Worm (Caenorhabditis elegans): ENCODE measurements around the gene F14H8.5.

Gene F14H8.5

DNA sequence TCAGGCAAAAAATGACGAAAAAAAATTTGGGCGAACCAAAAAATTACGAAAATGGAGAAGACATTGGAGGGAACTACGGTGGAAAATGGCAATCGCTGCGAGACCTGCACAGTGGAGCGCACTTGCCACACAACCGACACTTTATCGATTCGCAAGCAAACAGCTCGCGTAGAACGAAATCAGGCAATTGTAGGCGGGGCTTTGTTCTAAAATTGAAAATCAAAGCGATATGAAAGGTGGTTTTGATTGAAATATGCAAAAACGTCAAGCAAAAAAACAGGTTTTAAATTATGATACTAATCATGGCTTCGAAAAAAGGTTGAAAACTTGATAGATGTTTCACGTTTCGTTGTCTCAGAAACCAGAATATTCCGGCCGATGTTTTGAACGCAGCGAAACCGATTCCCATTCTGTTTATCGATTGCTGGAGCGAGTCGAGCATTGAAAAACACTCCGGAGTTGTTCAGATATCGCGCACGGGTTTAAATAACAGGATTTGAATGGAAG, 18.6 kb upstream of the F14H8.5 start, which contains the start of the genes fib-1 and mut-15 (continued):
- peak; percentile 86 for TF ChIP-seq lin-13 (GFP tag; optimal IDR thresholded peaks at IDR 0.05)
- peak; percentile 86 for TF ChIP-seq ceh-20 (GFP tag; IDR thresholded peaks at IDR 0.05)
- no peak for TF ChIP-seq zip-11 (GFP tag; IDR thresholded peaks at IDR 0.05)
- peak in 1 of 2 experiments; percentile 28 for TF ChIP-seq mdl-1 (tag; optimal IDR thresholded peaks at IDR 0.05)
- TF ChIP-seq ces-1 (GFP tag; optimal IDR thresholded peaks at IDR 0.05), result no peak
- TF ChIP-seq nhr-77 (tag; optimal IDR thresholded peaks at IDR 0.05), result peak; percentile 94
- TF ChIP-seq unc-39 (tag; optimal IDR thresholded peaks at IDR 0.05), result no peak

DNA sequence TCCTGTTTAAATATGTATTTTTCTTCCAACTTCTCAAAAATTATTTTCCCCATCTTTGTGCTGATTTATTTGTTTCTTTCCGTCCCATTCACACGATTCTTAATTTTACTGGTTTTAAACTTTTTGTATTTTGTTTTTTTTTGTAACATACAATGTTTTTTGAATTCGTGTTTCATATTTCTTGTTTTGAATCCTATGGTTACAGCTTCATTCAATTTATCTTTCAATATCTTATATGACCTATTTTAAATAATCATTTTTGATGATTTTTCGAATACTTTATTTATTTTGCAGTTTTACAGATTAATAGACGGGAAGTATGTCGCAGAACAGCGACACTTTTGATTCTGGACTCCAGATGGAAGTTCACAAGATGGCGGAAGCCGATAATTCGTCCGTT, 16.0 kb upstream of the F14H8.5 start, which contains the start of gene hrde-2:
TSS of gene hrde-2 (plus strand) at position 301 of the 400 bp plus-strand sequence.
- TF ChIP-seq nhr-77 (tag; optimal IDR thresholded peaks at IDR 0.05) (no peak), egl-43 (GFP tag; IDR thresholded peaks at IDR 0.05) (no peak), ztf-7 (tag; optimal IDR thresholded peaks at IDR 0.05) (no peak), R02D3.7 (tag; optimal IDR thresholded peaks at IDR 0.05) (no peak)

DNA sequence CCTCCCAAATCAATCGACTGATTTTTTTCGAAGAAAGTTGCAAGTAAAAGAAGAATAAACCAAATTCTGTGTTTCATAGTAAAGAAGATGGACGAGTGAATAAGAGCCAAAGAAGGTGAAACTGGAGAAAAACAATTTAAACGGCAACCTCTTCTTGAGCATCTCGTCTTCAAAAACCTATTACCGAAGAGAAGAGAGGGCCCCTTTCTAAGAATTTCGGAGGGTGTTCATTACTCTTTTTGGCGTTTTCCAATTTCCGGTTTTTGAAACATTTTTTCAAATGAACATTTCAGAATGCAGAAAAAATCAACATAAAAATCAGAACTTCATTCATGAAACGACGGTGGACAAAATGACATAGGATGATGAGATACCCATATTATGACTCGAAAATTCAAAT, 9.3 kb upstream of the F14H8.5 start, which contains the start of gene nmr-2:
TSS of gene nmr-2 (minus strand) at position 101 of the 400 bp plus-strand sequence.
- TF ChIP-seq nhr-25 (tag; optimal IDR thresholded peaks at IDR 0.05; ENCODE audit: borderline replicate concordance, insufficient read depth) (no peak), ama-1 (optimal IDR thresholded peaks at IDR 0.05) (peak; percentile 42)

DNA sequence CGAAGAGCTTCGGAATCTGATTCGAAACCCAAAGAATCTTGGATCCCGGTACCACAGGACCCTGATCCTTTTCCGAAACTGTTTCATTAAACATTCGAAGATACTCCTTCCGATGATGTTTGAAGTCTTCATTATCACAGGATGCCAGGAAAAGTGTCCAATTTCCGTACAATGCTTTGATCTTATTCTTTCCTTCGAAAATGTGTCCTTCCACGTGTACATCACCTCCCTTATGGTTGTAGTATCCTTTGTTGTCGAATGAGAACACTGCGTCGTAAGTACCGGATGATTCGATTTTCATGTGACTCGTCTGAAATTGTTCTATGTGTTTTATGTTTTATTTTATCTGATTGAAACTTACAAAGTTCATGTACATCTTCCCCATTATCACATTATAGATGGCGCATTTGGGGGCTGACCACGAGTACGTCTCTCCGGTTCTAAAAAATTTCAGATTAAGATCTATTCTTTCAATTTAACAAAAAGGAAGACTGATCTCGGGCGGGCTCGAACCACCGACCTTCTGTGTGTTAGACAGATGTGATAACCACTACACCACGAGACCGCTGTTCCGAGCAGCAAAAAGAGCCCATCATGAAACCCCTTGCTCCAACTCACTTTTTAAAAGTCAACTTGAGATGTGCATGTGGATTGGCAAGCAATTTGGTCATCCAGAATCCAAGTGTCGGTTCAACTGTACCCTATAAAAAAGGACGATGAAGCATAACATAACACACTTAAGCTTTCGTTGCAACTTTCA, 8.1 kb upstream of the F14H8.5 start:
- TF ChIP-seq mes-2 (tag; optimal IDR thresholded peaks at IDR 0.05; ENCODE audit: poor library complexity, severe bottlenecking), result peak; percentile 26
- TF ChIP-seq ceh-32 (tag; optimal IDR thresholded peaks at IDR 0.05; ENCODE audit: poor library complexity), result no peak
- TF ChIP-seq sdz-12 (GFP tag; optimal IDR thresholded peaks at IDR 0.05), result no peak
- TF ChIP-seq zag-1 (tag; optimal IDR thresholded peaks at IDR 0.05), result no peak
- no peak; the same call in 1 of the 2 replicates for TF ChIP-seq mdt-29 (GFP tag; IDR thresholded peaks at IDR 0.05)
- no peak for TF ChIP-seq ztf-11 (tag; optimal IDR thresholded peaks at IDR 0.05)
- TF ChIP-seq mdl-1 (tag; optimal IDR thresholded peaks at IDR 0.05), result no peak
- TF ChIP-seq ama-1 (optimal IDR thresholded peaks at IDR 0.05), result no peak
- no peak for TF ChIP-seq Y48G9A.11 (GFP tag; IDR thresholded peaks at IDR 0.05)
- no peak for TF ChIP-seq lin-39 (tag; optimal IDR thresholded peaks at IDR 0.05)
- TF ChIP-seq zfp-2 (tag; optimal IDR thresholded peaks at IDR 0.05), result no peak
- no peak for TF ChIP-seq ceh-20 (GFP tag; IDR thresholded peaks at IDR 0.05)
- peak; percentile 16 for TF ChIP-seq hlh-11 (tag; optimal IDR thresholded peaks at IDR 0.05)
- 0 out of 2 replicates have a peak, but pooled peaks have one; percentile 33 for TF ChIP-seq pha-4 (GFP tag; IDR thresholded peaks at IDR 0.05)
- no peak for TF ChIP-seq pha-4 (tag; optimal IDR thresholded peaks at IDR 0.05)
- TF ChIP-seq cey-2 (tag; optimal IDR thresholded peaks at IDR 0.05; ENCODE audit: borderline replicate concordance, insufficient read depth), result no peak
- no peak for TF ChIP-seq nhr-102 (tag; optimal IDR thresholded peaks at IDR 0.05)
- no peak for TF ChIP-seq daf-16 (GFP tag; optimal IDR thresholded peaks at IDR 0.05)
- TF ChIP-seq daf-16 (tag; optimal IDR thresholded peaks at IDR 0.05), result no peak
- no peak for TF ChIP-seq nhr-28 (tag; optimal IDR thresholded peaks at IDR 0.05)
- no peak for TF ChIP-seq lin-1 (GFP tag; IDR thresholded peaks at IDR 0.05)
- no peak; the same call in 1 of the 2 replicates for TF ChIP-seq dmd-6 (GFP tag; IDR thresholded peaks at IDR 0.05)
- TF ChIP-seq attf-4 (tag; optimal IDR thresholded peaks at IDR 0.05), result no peak
- no peak for TF ChIP-seq unc-39 (tag; optimal IDR thresholded peaks at IDR 0.05)
- no peak for TF ChIP-seq duxl-1 (tag; optimal IDR thresholded peaks at IDR 0.05; ENCODE audit: poor library complexity)
- TF ChIP-seq php-3 (GFP tag; IDR thresholded peaks at IDR 0.05), result no peak
- TF ChIP-seq unc-130 (GFP tag; optimal IDR thresholded peaks at IDR 0.05), result no peak
- no peak for TF ChIP-seq lin-29 (GFP tag; IDR thresholded peaks at IDR 0.05)
- TF ChIP-seq lim-7 (GFP tag; IDR thresholded peaks at IDR 0.05), result 0 out of 2 replicates have a peak, but pooled peaks have one; percentile 15
- TF ChIP-seq fkh-10 (GFP tag; optimal IDR thresholded peaks at IDR 0.05), result no peak
- TF ChIP-seq F37D6.2 (tag; optimal IDR thresholded peaks at IDR 0.05), result no peak
- TF ChIP-seq dpl-1 (GFP tag; optimal IDR thresholded peaks at IDR 0.05), result no peak
- TF ChIP-seq tra-1 (GFP tag; IDR thresholded peaks at IDR 0.05), result no peak
- TF ChIP-seq dmd-9 (GFP tag; IDR thresholded peaks at IDR 0.05), result no peak
- TF ChIP-seq ZK546.5 (tag; optimal IDR thresholded peaks at IDR 0.05), result no peak
- no peak for TF ChIP-seq lin-13 (GFP tag; optimal IDR thresholded peaks at IDR 0.05)
